Fruit fly (Drosophila melanogaster) whole organism, embryonic: Measurements from ENCODE around the gene Ugt36F1.

Source experiments
- Ada2b ChIP-seq: fragments of 200-800 bp; sonication (Bioruptor generic); IDR thresholded peaks from 2 replicates; pipeline ENCODE4 v1.3.6; 2022; ENCODE audit warnings: missing biosample characterization, missing genetic modification characterization
- Atf6 ChIP-seq: fragments of 200-800 bp; sonication (Bioruptor generic); IDR thresholded peaks from 2 replicates; pipeline ENCODE4 v1.3.6; 2022; ENCODE audit warnings: missing biosample characterization, missing genetic modification characterization
- CG11085 ChIP-seq: fragments of 200-800 bp; sonication (Bioruptor generic); IDR thresholded peaks from 2 replicates; pipeline ENCODE4 v1.3.6; 2022; ENCODE audit warnings: missing biosample characterization, missing genetic modification characterization
- CG11398 ChIP-seq: fragments of 200-800 bp; sonication (Bioruptor generic); optimal IDR thresholded peaks from 2 replicates; lab custom pipeline; 2016; ENCODE audit warnings: missing biosample characterization, missing genetic modification characterization
- CG18011 ChIP-seq: fragments of 200-800 bp; sonication (Bioruptor generic); optimal IDR thresholded peaks from 2 replicates; lab custom pipeline; 2017; ENCODE audit warnings: missing biosample characterization, missing genetic modification characterization, mild to moderate bottlenecking, moderate library complexity, missing genotype
- CG30403 ChIP-seq: fragments of 200-800 bp; sonication (Bioruptor generic); optimal IDR thresholded peaks from 3 replicates; lab custom pipeline; 2016; ENCODE audit warnings: missing biosample characterization, missing genetic modification characterization
- CG3065 ChIP-seq: fragments of 200-800 bp; sonication (Bioruptor generic); optimal IDR thresholded peaks from 2 replicates; lab custom pipeline; 2016; ENCODE audit warnings: missing biosample characterization, missing genetic modification characterization
- CG3407 ChIP-seq: fragments of 200-800 bp; sonication (Bioruptor generic); optimal IDR thresholded peaks from 2 replicates; lab custom pipeline; 2018; ENCODE audit warnings: missing biosample characterization, mild to moderate bottlenecking, missing genetic modification characterization
- CG3726 ChIP-seq: fragments of 200-800 bp; sonication (Bioruptor generic); IDR thresholded peaks from 3 replicates; pipeline ENCODE4, ENCODE4 v1.3.6; 2022; ENCODE audit warnings: missing biosample characterization, missing genetic modification characterization
- CG3847 ChIP-seq: fragments of 200-800 bp; sonication (Bioruptor generic); IDR thresholded peaks from 2 replicates; pipeline ENCODE4 v1.3.6; 2022; ENCODE audit warnings: missing biosample characterization, missing genetic modification characterization
- CG4707 ChIP-seq: fragments of 200-800 bp; sonication (Bioruptor generic); optimal IDR thresholded peaks from 2 replicates; lab custom pipeline; 2018; ENCODE audit warnings: missing biosample characterization, mild to moderate bottlenecking, missing genetic modification characterization, moderate library complexity
- CG7357 ChIP-seq: fragments of 200-800 bp; sonication (Bioruptor generic); IDR thresholded peaks from 3 replicates; pipeline ENCODE4 v1.3.6; 2022; ENCODE audit warnings: missing biosample characterization, missing genetic modification characterization
- CG7556 ChIP-seq: fragments of 200-800 bp; sonication (Bioruptor generic); optimal IDR thresholded peaks from 2 replicates; lab custom pipeline; 2017; ENCODE audit warnings: missing biosample characterization, mild to moderate bottlenecking, missing genetic modification characterization
- CHES-1-like ChIP-seq: fragments of 200-800 bp; sonication (Bioruptor generic); optimal IDR thresholded peaks from 2 replicates; lab custom pipeline; 2016; ENCODE audit warnings: missing biosample characterization, missing genetic modification characterization
- CrebB ChIP-seq: fragments of 200-800 bp; sonication (Bioruptor generic); optimal IDR thresholded peaks from 3 replicates; lab custom pipeline; 2018; ENCODE audit warnings: missing biosample characterization, mild to moderate bottlenecking, missing genetic modification characterization
- Doc3 ChIP-seq: fragments of 200-800 bp; sonication (Bioruptor generic); IDR thresholded peaks from 3 replicates; pipeline ENCODE4 v1.3.6; 2022; ENCODE audit warnings: missing biosample characterization, missing genetic modification characterization; ENCODE audit not compliant: partially characterized antibody
- Dref ChIP-seq: fragments of 200-800 bp; sonication (Bioruptor generic); IDR thresholded peaks from 2 replicates; pipeline ENCODE4 v1.3.6; 2022; ENCODE audit warnings: missing biosample characterization, missing genetic modification characterization
- Ets65A ChIP-seq: fragments of 200-800 bp; sonication (Bioruptor generic); peaks from one replicate; lab custom pipeline; 2016; ENCODE audit warnings: missing biosample characterization, missing genetic modification characterization
- Nf-YB ChIP-seq: fragments of 200-800 bp; sonication (Bioruptor generic); optimal IDR thresholded peaks from 3 replicates; lab custom pipeline; 2019; ENCODE audit warnings: missing biosample characterization, mild to moderate bottlenecking, missing genetic modification characterization, moderate library complexity
- Nf-YC ChIP-seq: fragments of 200-800 bp; optimal IDR thresholded peaks from 3 replicates; lab custom pipeline; 2019; ENCODE audit warnings: missing biosample characterization, mild to moderate bottlenecking, missing genetic modification characterization, moderate library complexity
- Pdp1 ChIP-seq, 2 experiments: fragments of 200-800 bp; sonication (Bioruptor generic); optimal IDR thresholded peaks; 3 replicates each; lab custom pipeline; 2016; ENCODE audit warnings: missing biosample characterization in 2 of 2, missing genetic modification characterization in 2 of 2, mild to moderate bottlenecking in 1 of 2, moderate library complexity in 1 of 2
- Poxn ChIP-seq: fragments of 200-800 bp; sonication (Bioruptor generic); IDR thresholded peaks from 2 replicates; pipeline ENCODE4 v1.3.6; 2022; ENCODE audit warnings: missing biosample characterization, missing genetic modification characterization
- Sry-β ChIP-seq: fragments of 200-800 bp; sonication (Bioruptor generic); optimal IDR thresholded peaks from 2 replicates; lab custom pipeline; 2018; ENCODE audit warnings: missing biosample characterization, mild to moderate bottlenecking, missing genetic modification characterization, moderate library complexity
- Ssrp ChIP-seq: fragments of 200-800 bp; sonication (Bioruptor generic); optimal IDR thresholded peaks from 2 replicates; lab custom pipeline; 2018; ENCODE audit warnings: missing biosample characterization, mild to moderate bottlenecking, missing genetic modification characterization, moderate library complexity
- Trl ChIP-seq, 3 experiments: fragments of >200 bp in 2 of 3; fragments of 200-800 bp in 1 of 3; sonication (Bioruptor generic) in 1 of 3; optimal IDR thresholded peaks; 2 replicates in 1 of 3; 3 replicates in 2 of 3; lab custom pipeline; 2016 to 2017; ENCODE audit warnings: missing biosample characterization in 1 of 3, missing genetic modification characterization in 1 of 3
- abd-A ChIP-seq: fragments of 200-800 bp; sonication (Bioruptor generic); optimal IDR thresholded peaks from 3 replicates; lab custom pipeline; 2019; ENCODE audit warnings: missing biosample characterization, mild to moderate bottlenecking, missing genetic modification characterization, moderate library complexity
- al ChIP-seq: fragments of 200-800 bp; sonication (Bioruptor generic); IDR thresholded peaks from 2 replicates; pipeline ENCODE4 v1.3.6; 2022; ENCODE audit warnings: missing biosample characterization, missing genetic modification characterization
- amos ChIP-seq: fragments of 200-800 bp; sonication (Bioruptor generic); IDR thresholded peaks from 2 replicates; pipeline ENCODE4 v1.3.6; 2022; ENCODE audit warnings: missing biosample characterization, missing genetic modification characterization; ENCODE audit not compliant: partially characterized antibody
- ase ChIP-seq: fragments of 200-800 bp; sonication (Bioruptor generic); IDR thresholded peaks from 3 replicates; pipeline ENCODE4 v1.3.6; 2022; ENCODE audit warnings: missing biosample characterization, missing genetic modification characterization
- cg ChIP-seq: fragments of 200-800 bp; sonication (Bioruptor generic); optimal IDR thresholded peaks from 3 replicates; lab custom pipeline; 2019; ENCODE audit warnings: missing biosample characterization, mild to moderate bottlenecking, missing genetic modification characterization, moderate library complexity
- chm ChIP-seq: fragments of 200-800 bp; sonication (Bioruptor generic); IDR thresholded peaks from 2 replicates; pipeline ENCODE4 v1.3.6; 2022; ENCODE audit warnings: missing biosample characterization, missing genetic modification characterization
- corto ChIP-seq: fragments of 200-800 bp; sonication (Bioruptor generic); optimal IDR thresholded peaks from 2 replicates; lab custom pipeline; 2016; ENCODE audit warnings: missing biosample characterization, mild to moderate bottlenecking, missing genetic modification characterization, moderate library complexity
- ewg ChIP-seq: fragments of 200-800 bp; sonication (Bioruptor generic); optimal IDR thresholded peaks from 3 replicates; lab custom pipeline; 2017; ENCODE audit warnings: mild to moderate bottlenecking, missing biosample characterization, missing genetic modification reagents, missing genetic modification characterization
- exex ChIP-seq: fragments of 200-800 bp; sonication (Bioruptor generic); optimal IDR thresholded peaks from 4 replicates; lab custom pipeline; 2018; ENCODE audit warnings: missing biosample characterization, mild to moderate bottlenecking, missing genetic modification characterization, moderate library complexity
- gcm ChIP-seq: fragments of 200-800 bp; sonication (Bioruptor generic); optimal IDR thresholded peaks from 2 replicates; lab custom pipeline; 2019; ENCODE audit warnings: missing biosample characterization, mild to moderate bottlenecking, missing genetic modification characterization, moderate library complexity
- kni ChIP-seq: fragments of 200-800 bp; sonication (Bioruptor generic); optimal IDR thresholded peaks from 3 replicates; lab custom pipeline; 2017; ENCODE audit warnings: mild to moderate bottlenecking, missing biosample characterization, missing genetic modification reagents, missing genetic modification characterization
- nerfin-2 ChIP-seq: fragments of 200-800 bp; sonication (Bioruptor generic); IDR thresholded peaks from 2 replicates; pipeline ENCODE4 v1.3.6; 2022; ENCODE audit warnings: missing biosample characterization, missing genetic modification characterization; ENCODE audit not compliant: partially characterized antibody
- pita ChIP-seq: fragments of 200-800 bp; sonication (Bioruptor generic); optimal IDR thresholded peaks from 2 replicates; lab custom pipeline; 2017; ENCODE audit warnings: missing biosample characterization, mild to moderate bottlenecking, missing genetic modification characterization
- scrt ChIP-seq: fragments of 200-800 bp; sonication (Bioruptor generic); optimal IDR thresholded peaks from 2 replicates; lab custom pipeline; 2018; ENCODE audit warnings: missing biosample characterization, mild to moderate bottlenecking, missing genetic modification characterization, moderate library complexity
- sens ChIP-seq: fragments of 200-800 bp; sonication (Bioruptor generic); peaks from one replicate; lab custom pipeline; 2016; ENCODE audit warnings: missing biosample characterization, missing genetic modification characterization
- slbo ChIP-seq: fragments of 200-800 bp; sonication (Bioruptor generic); IDR thresholded peaks from 2 replicates; pipeline ENCODE4 v1.3.6; 2022; ENCODE audit warnings: missing biosample characterization, missing genetic modification characterization
- sr ChIP-seq: fragments of 200-800 bp; sonication (Bioruptor generic); IDR thresholded peaks from 3 replicates; pipeline ENCODE4 v1.3.6; 2022; ENCODE audit warnings: missing biosample characterization, missing genetic modification characterization
- tna ChIP-seq: fragments of 200-800 bp; sonication (Bioruptor generic); IDR thresholded peaks from 2 replicates; pipeline ENCODE4 v1.3.6; 2022; ENCODE audit warnings: missing biosample characterization, missing genetic modification characterization; ENCODE audit not compliant: partially characterized antibody
- usp ChIP-seq: fragments of >200 bp; optimal IDR thresholded peaks from 2 replicates; lab custom pipeline; 2017; ENCODE audit warnings: missing biosample characterization, missing genetic modification characterization
- zen2 ChIP-seq: fragments of 200-800 bp; sonication (Bioruptor generic); IDR thresholded peaks from 3 replicates; pipeline ENCODE4 v1.3.6; 2022; ENCODE audit warnings: missing biosample characterization, missing genetic modification characterization; ENCODE audit not compliant: partially characterized antibody

Gene Ugt36F1

DNA sequence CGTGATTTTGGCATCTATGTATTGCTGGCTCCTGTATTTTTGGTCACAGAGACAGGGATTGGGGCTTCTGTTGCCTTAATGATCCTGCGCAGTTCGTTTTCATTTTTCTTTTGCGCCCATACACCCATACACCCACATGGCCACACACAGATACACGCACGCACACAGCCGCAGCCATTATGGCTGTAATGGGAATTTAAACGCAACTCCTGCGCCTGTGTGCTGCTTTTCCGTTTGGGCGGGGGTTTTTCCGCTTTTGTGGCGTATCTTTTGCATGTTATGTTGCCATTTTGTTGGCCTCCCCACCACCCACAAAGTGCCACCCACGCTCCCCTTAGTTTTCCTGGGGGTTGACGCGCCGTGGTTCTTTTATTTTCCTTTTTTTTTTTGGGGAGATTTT is 48.7 kb downstream of the Ugt36F1 start:
- TF ChIP-seq Nf-YC (tag; lab: Kevin White, UChicago) (peak; percentile 89), CG11398 (GFP tag; lab: Kevin White, UChicago) (no peak), slbo (GFP tag; lab: Robert Waterston, UW) (no peak), pita (GFP tag; lab: Kevin White, UChicago) (no peak), nerfin-2 (GFP tag; lab: Robert Waterston, UW) (no peak), Dref (GFP tag; lab: Robert Waterston, UW) (no peak), CG7556 (no peak), exex (tag; lab: Kevin White, UChicago) (peak; percentile 12), CHES-1-like (GFP tag; lab: Kevin White, UChicago) (no peak), Trl (optimal IDR thresholded peaks at IDR 0.05; lab: Kevin White, UChicago) (no peak), Trl (GFP tag; optimal IDR thresholded peaks at IDR 0.05; lab: Kevin White, UChicago) (no peak), CG3065 (GFP tag; lab: Kevin White, UChicago) (no peak), scrt (GFP tag; lab: Kevin White, UChicago) (no peak), ewg (GFP tag; lab: Kevin White, UChicago) (peak; percentile 92), chm (GFP tag; lab: Robert Waterston, UW) (no peak), CG11085 (no peak), cg (GFP tag; lab: Kevin White, UChicago) (peak; percentile 70), CrebB (no peak), CG30403 (GFP tag; lab: Kevin White, UChicago) (no peak), Sry-β (no peak), Ets65A (GFP tag; lab: Kevin White, UChicago) (peak; percentile 28), CG3726 (no peak), Atf6 (no peak), abd-A (peak; percentile 81), CG7357 (no peak), CG3407 (GFP tag; lab: Kevin White, UChicago) (no peak), tna (no peak), Nf-YB (GFP tag; lab: Kevin White, UChicago) (peak; percentile 68), CG3847 (GFP tag; lab: Robert Waterston, UW) (no peak), sr (GFP tag; lab: Robert Waterston, UW) (no peak), Pdp1 (GFP tag; optimal IDR thresholded peaks at IDR 0.05; lab: Kevin White, UChicago) (no peak), Poxn (GFP tag; lab: Robert Waterston, UW) (no peak), Doc3 (GFP tag; lab: Robert Waterston, UW) (0 out of 3 replicates have a peak, but pooled peaks have one; percentile 12), usp (GFP tag; lab: Kevin White, UChicago) (no peak), ase (GFP tag; lab: Robert Waterston, UW) (no peak), amos (GFP tag; lab: Robert Waterston, UW) (no peak), kni (GFP tag; lab: Kevin White, UChicago) (no peak), CG4707 (no peak), corto (GFP tag; lab: Kevin White, UChicago) (no peak), sens (GFP tag; lab: Kevin White, UChicago) (no peak), Ssrp (tag; lab: Kevin White, UChicago) (no peak), gcm (GFP tag; lab: Kevin White, UChicago) (no peak), CG18011 (no peak), al (GFP tag; lab: Robert Waterston, UW) (no peak), zen2 (GFP tag; lab: Robert Waterston, UW) (no peak), Ada2b (GFP tag; lab: Robert Waterston, UW) (no peak)
- TF ChIP-seq, all 482 proteins: peak for 8
